Fruit fly (Drosophila melanogaster) whole organism, prepupa: ENCODE measurements around the gene CG34300.

ENCODE experiments used
- CG16779 ChIP-seq: fragments of 200-800 bp; sonication (Bioruptor generic); optimal IDR thresholded peaks from 3 replicates; lab custom pipeline; 2017; ENCODE audit warnings: missing biosample characterization, mild to moderate bottlenecking, missing genetic modification characterization
- Hr4 ChIP-seq: fragments of 200-800 bp; sonication (Bioruptor generic); optimal IDR thresholded peaks from 3 replicates; lab custom pipeline; 2016; ENCODE audit warnings: missing biosample characterization, missing genetic modification characterization

- no peak for TF ChIP-seq CG16779 (tag; lab: Kevin White, UChicago)
- no peak for TF ChIP-seq Hr4
These were observed 23.3 kb downstream of the CG34300 start for dm6 chr3R:30283037-30283590.
